Fruit fly (Drosophila melanogaster) whole organism, adult: Measurements from ENCODE around the gene CG3184.

ENCODE experiments used
- CG11617 ChIP-seq: fragments of 200-800 bp; sonication (Bioruptor generic); optimal IDR thresholded peaks from 2 replicates; lab custom pipeline; 2017; ENCODE audit warnings: mild to moderate bottlenecking, missing biosample characterization, missing genetic modification reagents, missing genetic modification characterization
- CG12768 ChIP-seq: fragments of 200-800 bp; sonication (Bioruptor generic); optimal IDR thresholded peaks from 2 replicates; lab custom pipeline; 2017; ENCODE audit warnings: missing biosample characterization, missing genetic modification characterization, mild to moderate bottlenecking, moderate library complexity, missing genetic modification reagents
- CG14711 ChIP-seq: fragments of 200-800 bp; sonication (Bioruptor generic); optimal IDR thresholded peaks from 2 replicates; lab custom pipeline; 2018; ENCODE audit warnings: missing biosample characterization, mild to moderate bottlenecking, missing genetic modification characterization, moderate library complexity
- CG1620 ChIP-seq: fragments of 200-800 bp; sonication (Bioruptor generic); optimal IDR thresholded peaks from 2 replicates; lab custom pipeline; 2016; ENCODE audit warnings: missing biosample characterization, missing genetic modification characterization
- CG33017 ChIP-seq: fragments of 200-800 bp; sonication (Bioruptor generic); optimal IDR thresholded peaks from 2 replicates; lab custom pipeline; 2018; ENCODE audit warnings: missing biosample characterization, mild to moderate bottlenecking, missing genetic modification characterization, moderate library complexity
- CG5204 ChIP-seq: fragments of 200-800 bp; sonication (Bioruptor generic); optimal IDR thresholded peaks from 2 replicates; lab custom pipeline; 2016; ENCODE audit warnings: missing biosample characterization, missing genetic modification characterization
- CG7045 ChIP-seq: fragments of 200-800 bp; sonication (Bioruptor generic); optimal IDR thresholded peaks from 2 replicates; lab custom pipeline; 2017; ENCODE audit warnings: missing biosample characterization, mild to moderate bottlenecking, missing genetic modification characterization
- CG7101 ChIP-seq: fragments of 200-800 bp; sonication (Bioruptor generic); optimal IDR thresholded peaks from 2 replicates; lab custom pipeline; 2018; ENCODE audit warnings: missing biosample characterization, mild to moderate bottlenecking, missing genetic modification characterization, moderate library complexity
- Clk ChIP-seq: fragments of 200-800 bp; sonication (Bioruptor generic); optimal IDR thresholded peaks from 2 replicates; lab custom pipeline; 2017; ENCODE audit warnings: missing biosample characterization, missing genetic modification characterization
- Hr96 ChIP-seq: fragments of 200-800 bp; sonication (Bioruptor generic); optimal IDR thresholded peaks from 2 replicates; lab custom pipeline; 2016; ENCODE audit warnings: missing biosample characterization, missing genetic modification characterization
- Mnt ChIP-seq: fragments of 200-800 bp; sonication (Bioruptor generic); optimal IDR thresholded peaks from 2 replicates; lab custom pipeline; 2016; ENCODE audit warnings: missing biosample characterization, mild to moderate bottlenecking, missing genetic modification characterization
- bab1 ChIP-seq: fragments of 200-800 bp; sonication (Bioruptor generic); optimal IDR thresholded peaks from 3 replicates; lab custom pipeline; 2019; ENCODE audit warnings: missing biosample characterization, mild to moderate bottlenecking, missing genetic modification characterization, moderate library complexity
- cic ChIP-seq: fragments of 200-800 bp; sonication (Bioruptor generic); optimal IDR thresholded peaks from 2 replicates; lab custom pipeline; 2017; ENCODE audit warnings: missing biosample characterization, mild to moderate bottlenecking, missing genetic modification characterization, moderate library complexity
- cnc ChIP-seq, 2 experiments: fragments of >200 bp; optimal IDR thresholded peaks; 2 replicates each; lab custom pipeline; 2017
- kay ChIP-seq: fragments of 200-800 bp; sonication (Bioruptor generic); peaks from one replicate; lab custom pipeline; 2016; ENCODE audit warnings: missing biosample characterization, missing genetic modification characterization, borderline replicate concordance
- ovo ChIP-seq: fragments of 200-800 bp; sonication (Bioruptor generic); optimal IDR thresholded peaks from 2 replicates; lab custom pipeline; 2016; ENCODE audit warnings: missing biosample characterization, missing genetic modification characterization
- pad ChIP-seq: fragments of 200-800 bp; sonication (Bioruptor generic); optimal IDR thresholded peaks from 3 replicates; lab custom pipeline; 2017; ENCODE audit warnings: missing biosample characterization, missing genetic modification characterization, mild to moderate bottlenecking, moderate library complexity, missing genetic modification reagents
- tj ChIP-seq: fragments of 200-800 bp; sonication (Bioruptor generic); optimal IDR thresholded peaks from 3 replicates; lab custom pipeline; 2017; ENCODE audit warnings: missing biosample characterization, mild to moderate bottlenecking, missing genetic modification characterization, moderate library complexity
- toe ChIP-seq: fragments of 200-800 bp; sonication (Bioruptor generic); optimal IDR thresholded peaks from 2 replicates; lab custom pipeline; 2016; ENCODE audit warnings: missing biosample characterization, missing genetic modification characterization

The CG3184 gene

dm6 chrX:6723622-6724021, 35.0 kb upstream of the CG3184 start:
- TF ChIP-seq Hr96 (GFP tag; lab: Kevin White, UChicago): no peak
- no peak for TF ChIP-seq Mnt
- TF ChIP-seq toe: no peak
- TF ChIP-seq tj (GFP tag; lab: Kevin White, UChicago): no peak
- TF ChIP-seq CG11617 (GFP tag; lab: Kevin White, UChicago): no peak
- TF ChIP-seq CG5204 (GFP tag; lab: Kevin White, UChicago): no peak
- TF ChIP-seq CG1620 (GFP tag; lab: Kevin White, UChicago): no peak
- no peak for TF ChIP-seq CG33017
- no peak for TF ChIP-seq Clk (GFP tag; lab: Kevin White, UChicago)
- no peak for TF ChIP-seq ovo (GFP tag; lab: Kevin White, UChicago)
- no peak for TF ChIP-seq pad (GFP tag; lab: Kevin White, UChicago)

- no peak for TF ChIP-seq bab1 (GFP tag; lab: Kevin White, UChicago)
- TF ChIP-seq pad (GFP tag; lab: Kevin White, UChicago): no peak
- TF ChIP-seq tj (GFP tag; lab: Kevin White, UChicago): no peak
- TF ChIP-seq Mnt: no peak
- no peak for TF ChIP-seq ovo (GFP tag; lab: Kevin White, UChicago)
- no peak for TF ChIP-seq CG5204 (GFP tag; lab: Kevin White, UChicago)
- TF ChIP-seq toe: no peak
- TF ChIP-seq kay (GFP tag; lab: Kevin White, UChicago): no peak
- no peak for TF ChIP-seq cic (GFP tag; lab: Kevin White, UChicago)
- TF ChIP-seq CG11617 (GFP tag; lab: Kevin White, UChicago): no peak
- TF ChIP-seq CG14711: no peak
- no peak for TF ChIP-seq cnc (optimal IDR thresholded peaks at IDR 0.05; lab: Kevin White, UChicago)
These were observed 31.4 kb upstream of the CG3184 start for dm6 chrX:6719968-6720367.

- peak; percentile 21 for TF ChIP-seq bab1 (GFP tag; lab: Kevin White, UChicago)
- no peak for TF ChIP-seq CG11617 (GFP tag; lab: Kevin White, UChicago)
- peak; percentile 18 for TF ChIP-seq tj (GFP tag; lab: Kevin White, UChicago)
- TF ChIP-seq CG7101 (tag; lab: Kevin White, UChicago): peak; percentile 21
These were observed 30.7 kb upstream of the CG3184 start for dm6 chrX:6719259-6719658.

DNA sequence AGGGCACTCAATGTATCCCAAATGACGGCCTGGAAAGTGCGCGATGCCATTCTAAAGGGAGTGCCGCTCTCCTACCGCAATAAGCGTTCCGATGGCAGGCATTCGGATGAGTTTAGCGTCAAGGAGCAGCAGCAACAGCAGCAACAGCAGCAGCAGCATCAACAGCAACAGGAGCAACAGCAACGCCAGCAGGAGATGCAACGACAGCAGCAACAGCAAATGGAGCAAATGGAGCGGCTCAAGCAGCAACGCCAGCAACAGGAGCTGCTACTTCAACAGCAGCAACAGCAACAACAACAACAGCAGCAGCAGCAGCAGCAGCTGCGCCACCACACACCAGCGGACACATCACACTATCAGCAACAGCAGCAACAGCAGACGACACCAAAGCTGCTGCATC, 27.6 kb upstream of the CG3184 start:
- TF ChIP-seq CG12768 (GFP tag; lab: Kevin White, UChicago): no peak
- no peak for TF ChIP-seq ovo (GFP tag; lab: Kevin White, UChicago)
- TF ChIP-seq CG33017: no peak
- TF ChIP-seq CG1620 (GFP tag; lab: Kevin White, UChicago): no peak
- no peak for TF ChIP-seq Clk (GFP tag; lab: Kevin White, UChicago)
- TF ChIP-seq Mnt: no peak
- TF ChIP-seq CG14711: no peak
- TF ChIP-seq cic (GFP tag; lab: Kevin White, UChicago): no peak
- no peak for TF ChIP-seq cnc (optimal IDR thresholded peaks at IDR 0.05; lab: Kevin White, UChicago)
- TF ChIP-seq toe: no peak
- TF ChIP-seq kay (GFP tag; lab: Kevin White, UChicago): no peak
- no peak for TF ChIP-seq CG7101 (tag; lab: Kevin White, UChicago)

DNA sequence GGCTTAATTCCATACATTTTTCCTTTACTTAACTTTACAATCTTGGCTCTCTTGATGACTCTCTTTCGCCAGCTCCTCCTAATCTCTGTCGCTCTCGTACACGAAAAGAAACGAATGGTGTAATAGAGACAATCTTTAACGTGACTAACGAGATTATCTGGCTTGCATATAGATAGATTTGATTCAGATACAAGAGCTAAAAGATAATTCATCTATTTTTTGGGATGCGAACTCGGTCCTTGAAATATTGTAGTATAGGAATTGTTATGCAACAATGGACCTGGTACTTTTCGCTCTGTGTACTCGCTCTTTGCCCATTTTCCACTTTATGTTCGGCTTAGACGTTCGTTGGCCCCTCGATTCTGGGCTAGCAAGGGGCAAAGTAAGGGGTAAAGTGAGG, 22.7 kb upstream of the CG3184 start:
- TF ChIP-seq CG11617 (GFP tag; lab: Kevin White, UChicago) (peak; percentile 40), pad (GFP tag; lab: Kevin White, UChicago) (peak; percentile 83), CG1620 (GFP tag; lab: Kevin White, UChicago) (peak; percentile 34), CG5204 (GFP tag; lab: Kevin White, UChicago) (peak; percentile 1), bab1 (GFP tag; lab: Kevin White, UChicago) (peak; percentile 53), Hr96 (GFP tag; lab: Kevin White, UChicago) (no peak), tj (GFP tag; lab: Kevin White, UChicago) (peak; percentile 43), CG14711 (peak; percentile 51), CG7101 (tag; lab: Kevin White, UChicago) (peak; percentile 51), toe (peak; percentile 1), Clk (GFP tag; lab: Kevin White, UChicago) (no peak), CG7045 (peak; percentile 37), CG33017 (peak; percentile 45), CG12768 (GFP tag; lab: Kevin White, UChicago) (peak; percentile 63), ovo (GFP tag; lab: Kevin White, UChicago) (no peak)

- no peak for TF ChIP-seq CG33017
- TF ChIP-seq tj (GFP tag; lab: Kevin White, UChicago): peak; percentile 34
These were observed 22.1 kb upstream of the CG3184 start for dm6 chrX:6710665-6711064.

- TF ChIP-seq CG33017 (no peak), kay (GFP tag; lab: Kevin White, UChicago) (peak; percentile 64)
These were observed 21.7 kb upstream of the CG3184 start for dm6 chrX:6710258-6710657.
